Fruit fly (Drosophila melanogaster): Measurements from ENCODE around the gene CG46320.

dm6 chr3L:5640689-5641088 is 23.2 kb upstream of the CG46320 start:
- TF ChIP-seq Sin3A (optimal IDR thresholded peaks at IDR 0.05), result no peak
- no peak for TF ChIP-seq h (optimal IDR thresholded peaks at IDR 0.05)
- no peak for TF ChIP-seq insv (optimal IDR thresholded peaks at IDR 0.05)
- TF ChIP-seq ttk (optimal IDR thresholded peaks at IDR 0.05), result no peak
- no peak for TF ChIP-seq Myc (optimal IDR thresholded peaks at IDR 0.05)
- no peak for TF ChIP-seq psq (optimal IDR thresholded peaks at IDR 0.05)
